Fruit fly (Drosophila melanogaster) whole organism, embryonic: ENCODE results near the gene klg.

ENCODE experiments used
- ATbp ChIP-seq: fragments of 200-800 bp; sonication (Bioruptor generic); optimal IDR thresholded peaks from 2 replicates; lab custom pipeline; 2017; ENCODE audit warnings: missing biosample characterization, mild to moderate bottlenecking, missing genetic modification characterization, missing genetic modification reagents
- Awh ChIP-seq: fragments of 200-800 bp; sonication (Bioruptor generic); IDR thresholded peaks from 2 replicates; pipeline ENCODE4, ENCODE4 v1.3.6; 2022; ENCODE audit warnings: missing biosample characterization, missing genetic modification characterization
- CG10543 ChIP-seq: fragments of 200-800 bp; sonication (Bioruptor generic); optimal IDR thresholded peaks from 3 replicates; lab custom pipeline; 2017; ENCODE audit warnings: missing biosample characterization, mild to moderate bottlenecking, missing genetic modification characterization, moderate library complexity
- CG11456 ChIP-seq: fragments of 200-800 bp; sonication (Bioruptor generic); IDR thresholded peaks from 3 replicates; pipeline ENCODE4 v1.3.6; 2022; ENCODE audit warnings: missing biosample characterization, missing genetic modification characterization
- CG11695 ChIP-seq: fragments of 200-800 bp; sonication (Bioruptor generic); IDR thresholded peaks from 3 replicates; pipeline ENCODE4 v1.3.6; 2022; ENCODE audit warnings: missing biosample characterization, missing genetic modification characterization
- CG12942 ChIP-seq: fragments of 200-800 bp; sonication (Bioruptor generic); optimal IDR thresholded peaks from 3 replicates; lab custom pipeline; 2016; ENCODE audit warnings: missing biosample characterization, missing genetic modification characterization
- CG13775 ChIP-seq: fragments of 200-800 bp; sonication (Bioruptor generic); optimal IDR thresholded peaks from 3 replicates; lab custom pipeline; 2017; ENCODE audit warnings: missing biosample characterization, mild to moderate bottlenecking, missing genetic modification characterization
- CG16779 ChIP-seq: fragments of 200-800 bp; sonication (Bioruptor generic); IDR thresholded peaks from 2 replicates; pipeline ENCODE4 v1.3.6; 2022; ENCODE audit warnings: missing biosample characterization, missing genetic modification characterization
- CG16815 ChIP-seq: fragments of 200-800 bp; sonication (Bioruptor generic); optimal IDR thresholded peaks from 3 replicates; lab custom pipeline; 2017; ENCODE audit warnings: missing biosample characterization, mild to moderate bottlenecking, missing genetic modification characterization
- CG16863 ChIP-seq: fragments of 200-800 bp; sonication (Bioruptor generic); optimal IDR thresholded peaks from 3 replicates; lab custom pipeline; 2016; ENCODE audit warnings: missing biosample characterization, missing genetic modification characterization
- CG1832 ChIP-seq: fragments of 200-800 bp; sonication (Bioruptor generic); optimal IDR thresholded peaks from 2 replicates; lab custom pipeline; 2017; ENCODE audit warnings: missing biosample characterization, mild to moderate bottlenecking, missing genetic modification characterization, inconsistent platforms
- CG18476 ChIP-seq: fragments of 200-800 bp; sonication (Bioruptor generic); optimal IDR thresholded peaks from 2 replicates; lab custom pipeline; 2016; ENCODE audit warnings: missing biosample characterization, mild to moderate bottlenecking, missing genetic modification characterization
- CG2678 ChIP-seq: fragments of 200-800 bp; sonication (Bioruptor generic); optimal IDR thresholded peaks from 3 replicates; lab custom pipeline; 2019; ENCODE audit warnings: missing biosample characterization, mild to moderate bottlenecking, missing genetic modification characterization, moderate library complexity
- CG4328 ChIP-seq: fragments of 200-800 bp; sonication (Bioruptor generic); optimal IDR thresholded peaks from 3 replicates; lab custom pipeline; 2017; ENCODE audit warnings: missing biosample characterization, missing genetic modification reagents, missing genetic modification characterization
- CG7963 ChIP-seq: fragments of 200-800 bp; sonication (Bioruptor generic); IDR thresholded peaks from 3 replicates; pipeline ENCODE4 v1.3.6; 2022; ENCODE audit warnings: missing biosample characterization, missing genetic modification characterization; ENCODE audit not compliant: partially characterized antibody
- CG9215 ChIP-seq: fragments of 200-800 bp; sonication (Bioruptor generic); IDR thresholded peaks from 2 replicates; pipeline ENCODE4 v1.3.6; 2022; ENCODE audit warnings: missing biosample characterization, missing genetic modification characterization
- Camta ChIP-seq: fragments of 200-800 bp; sonication (Bioruptor generic); optimal IDR thresholded peaks from 2 replicates; lab custom pipeline; 2016; ENCODE audit warnings: missing biosample characterization, missing genetic modification characterization
- Dbx ChIP-seq: fragments of 200-800 bp; sonication (Bioruptor generic); IDR thresholded peaks from 3 replicates; pipeline ENCODE4 v1.3.6; 2022; ENCODE audit warnings: missing biosample characterization, missing genetic modification characterization
- Dip2 ChIP-seq: fragments of 200-800 bp; sonication (Bioruptor generic); IDR thresholded peaks from 2 replicates; pipeline ENCODE4 v1.3.6; 2022; ENCODE audit warnings: missing biosample characterization, missing genetic modification characterization
- Drgx ChIP-seq: fragments of 200-800 bp; sonication (Bioruptor generic); IDR thresholded peaks from 2 replicates; pipeline ENCODE4 v1.3.6; 2022; ENCODE audit warnings: missing biosample characterization, missing genetic modification characterization
- HmgD ChIP-seq: fragments of 200-800 bp; sonication (Bioruptor generic); optimal IDR thresholded peaks from 3 replicates; lab custom pipeline; 2016; ENCODE audit warnings: missing biosample characterization, missing genetic modification characterization
- Hr3 ChIP-seq: fragments of 200-800 bp; sonication (Bioruptor generic); optimal IDR thresholded peaks from 3 replicates; lab custom pipeline; 2016; ENCODE audit warnings: missing biosample characterization, missing genetic modification characterization
- MTF-1 ChIP-seq: fragments of 200-800 bp; sonication (Bioruptor generic); optimal IDR thresholded peaks from 2 replicates; lab custom pipeline; 2018; ENCODE audit warnings: missing biosample characterization, mild to moderate bottlenecking, missing genetic modification characterization, borderline replicate concordance
- Oaz ChIP-seq: fragments of 200-800 bp; sonication (Bioruptor generic); IDR thresholded peaks from 2 replicates; pipeline ENCODE4 v1.3.6; 2022; ENCODE audit warnings: missing biosample characterization, missing genetic modification characterization
- Pdp1 ChIP-seq, 2 experiments: fragments of 200-800 bp; sonication (Bioruptor generic); optimal IDR thresholded peaks; 3 replicates each; lab custom pipeline; 2016; ENCODE audit warnings: missing biosample characterization in 2 of 2, missing genetic modification characterization in 2 of 2, mild to moderate bottlenecking in 1 of 2, moderate library complexity in 1 of 2
- Ptx1 ChIP-seq: fragments of 200-800 bp; sonication (Bioruptor generic); IDR thresholded peaks from 2 replicates; pipeline ENCODE4 v1.3.6; 2022; ENCODE audit warnings: missing biosample characterization, missing genetic modification characterization
- Six4 ChIP-seq: fragments of 200-800 bp; sonication (Bioruptor generic); optimal IDR thresholded peaks from 2 replicates; lab custom pipeline; 2016; ENCODE audit warnings: missing biosample characterization, missing genetic modification characterization
- ac ChIP-seq: fragments of 200-800 bp; sonication (Bioruptor generic); optimal IDR thresholded peaks from 3 replicates; lab custom pipeline; 2017; ENCODE audit warnings: missing biosample characterization, mild to moderate bottlenecking, missing genetic modification characterization
- az2 ChIP-seq: fragments of 200-800 bp; sonication (Bioruptor generic); optimal IDR thresholded peaks from 3 replicates; lab custom pipeline; 2016; ENCODE audit warnings: missing biosample characterization, missing genetic modification characterization
- bab2 ChIP-seq: fragments of 200-800 bp; sonication (Bioruptor generic); optimal IDR thresholded peaks from 2 replicates; lab custom pipeline; 2016; ENCODE audit warnings: missing biosample characterization, missing genetic modification characterization
- chinmo ChIP-seq: fragments of 200-800 bp; sonication (Bioruptor generic); IDR thresholded peaks from 4 replicates; pipeline ENCODE4 v1.3.6; 2022; ENCODE audit warnings: missing biosample characterization, missing genetic modification characterization; ENCODE audit not compliant: partially characterized antibody
- ems ChIP-seq: fragments of 200-800 bp; sonication (Bioruptor generic); optimal IDR thresholded peaks from 3 replicates; lab custom pipeline; 2016; ENCODE audit warnings: missing biosample characterization, missing genetic modification characterization
- ewg ChIP-seq: fragments of 200-800 bp; sonication (Bioruptor generic); optimal IDR thresholded peaks from 3 replicates; lab custom pipeline; 2017; ENCODE audit warnings: mild to moderate bottlenecking, missing biosample characterization, missing genetic modification reagents, missing genetic modification characterization
- exex ChIP-seq: fragments of 200-800 bp; sonication (Bioruptor generic); optimal IDR thresholded peaks from 4 replicates; lab custom pipeline; 2018; ENCODE audit warnings: missing biosample characterization, mild to moderate bottlenecking, missing genetic modification characterization, moderate library complexity
- gce ChIP-seq: fragments of 200-800 bp; sonication (Bioruptor generic); IDR thresholded peaks from 3 replicates; pipeline ENCODE4 v1.3.6; 2022; ENCODE audit warnings: missing biosample characterization, missing genetic modification characterization
- grn ChIP-seq: fragments of 200-800 bp; sonication (Bioruptor generic); optimal IDR thresholded peaks from 3 replicates; lab custom pipeline; 2017; ENCODE audit warnings: missing biosample characterization, missing genetic modification characterization
- hkb ChIP-seq, 2 experiments: fragments of 200-800 bp in 1 of 2; fragments of >200 bp in 1 of 2; sonication (Bioruptor generic) in 1 of 2; IDR thresholded peaks in 1 of 2; optimal IDR thresholded peaks in 1 of 2; 2 replicates each; pipeline versions ENCODE4 v1.3.6 to Lab custom; 2017 to 2022; ENCODE audit warnings: missing biosample characterization in 1 of 2, missing genetic modification characterization in 1 of 2
- lmd ChIP-seq: fragments of 200-800 bp; sonication (Bioruptor generic); IDR thresholded peaks from 2 replicates; pipeline ENCODE4 v1.3.6; 2022; ENCODE audit warnings: missing biosample characterization, missing genetic modification characterization
- mld ChIP-seq: fragments of 200-800 bp; sonication (Bioruptor generic); IDR thresholded peaks from 3 replicates; pipeline ENCODE4 v1.3.6; 2022; ENCODE audit warnings: missing biosample characterization, missing genetic modification characterization; ENCODE audit not compliant: partially characterized antibody
- onecut ChIP-seq: fragments of 200-800 bp; sonication (Bioruptor generic); IDR thresholded peaks from 2 replicates; pipeline ENCODE4 v1.3.6; 2022; ENCODE audit warnings: missing biosample characterization, missing genetic modification characterization
- pzg ChIP-seq: fragments of 200-800 bp; sonication (Bioruptor generic); optimal IDR thresholded peaks from 3 replicates; lab custom pipeline; 2018; ENCODE audit warnings: missing biosample characterization, mild to moderate bottlenecking, missing genetic modification characterization, moderate library complexity
- ranshi ChIP-seq: fragments of 200-800 bp; sonication (Bioruptor generic); IDR thresholded peaks from 2 replicates; pipeline ENCODE4 v1.3.6; 2022; ENCODE audit warnings: missing biosample characterization, missing genetic modification characterization
- scrt ChIP-seq: fragments of 200-800 bp; sonication (Bioruptor generic); optimal IDR thresholded peaks from 2 replicates; lab custom pipeline; 2018; ENCODE audit warnings: missing biosample characterization, mild to moderate bottlenecking, missing genetic modification characterization, moderate library complexity
- sens ChIP-seq: fragments of 200-800 bp; sonication (Bioruptor generic); peaks from one replicate; lab custom pipeline; 2016; ENCODE audit warnings: missing biosample characterization, missing genetic modification characterization
- slbo ChIP-seq: fragments of 200-800 bp; sonication (Bioruptor generic); IDR thresholded peaks from 2 replicates; pipeline ENCODE4 v1.3.6; 2022; ENCODE audit warnings: missing biosample characterization, missing genetic modification characterization
- sob ChIP-seq: fragments of 200-800 bp; sonication (Bioruptor generic); IDR thresholded peaks from 2 replicates; pipeline ENCODE4 v1.3.6; 2022; ENCODE audit warnings: missing biosample characterization, missing genetic modification characterization
- stc ChIP-seq: fragments of 200-800 bp; sonication (Bioruptor generic); IDR thresholded peaks from 2 replicates; pipeline ENCODE4 v1.3.6; 2022; ENCODE audit warnings: missing biosample characterization, missing genetic modification characterization
- tna ChIP-seq: fragments of 200-800 bp; sonication (Bioruptor generic); IDR thresholded peaks from 2 replicates; pipeline ENCODE4 v1.3.6; 2022; ENCODE audit warnings: missing biosample characterization, missing genetic modification characterization; ENCODE audit not compliant: partially characterized antibody

klg gene

dm6 chr3R:23009480-23010115, 110.5 kb downstream of the klg start (continued):
- peak; percentile 39; the same call in 1 of the 2 replicates for TF ChIP-seq lmd (GFP tag; lab: Robert Waterston, UW)
- 0 out of 2 replicates have a peak, but pooled peaks have one; percentile 12 for TF ChIP-seq ranshi (GFP tag; lab: Robert Waterston, UW)
- peak; percentile 52; the same call in 1 of the 3 replicates for TF ChIP-seq Dbx (GFP tag; lab: Robert Waterston, UW)
- TF ChIP-seq Oaz: 0 out of 2 replicates have a peak, but pooled peaks have one; percentile 27
- peak in 1 of 2 experiments; percentile 22 for TF ChIP-seq Pdp1 (GFP tag; optimal IDR thresholded peaks at IDR 0.05; lab: Kevin White, UChicago)
- TF ChIP-seq CG12942 (GFP tag; lab: Kevin White, UChicago): no peak
- peak; percentile 61 for TF ChIP-seq slbo (GFP tag; lab: Robert Waterston, UW)
- no peak for TF ChIP-seq Six4 (GFP tag; lab: Kevin White, UChicago)
- TF ChIP-seq CG9215 (GFP tag; lab: Robert Waterston, UW): peak; percentile 31; the same call in 1 of the 2 replicates
- TF ChIP-seq Drgx (GFP tag; lab: Robert Waterston, UW): peak; percentile 68

dm6 chr3R:23010406-23010805, 111.3 kb downstream of the klg start, which contains the start of gene CG34375:
Gene CG34375 (minus strand): TSS chr3R:23010562.
- no peak for TF ChIP-seq az2 (GFP tag; lab: Kevin White, UChicago)
- TF ChIP-seq grn (GFP tag; lab: Kevin White, UChicago): peak; percentile 21
- peak; percentile 19; the same call in 1 of the 3 replicates for TF ChIP-seq CG11456 (GFP tag; lab: Robert Waterston, UW)
- TF ChIP-seq tna (GFP tag; lab: Robert Waterston, UW): no peak
- no peak for TF ChIP-seq CG13775 (GFP tag; lab: Kevin White, UChicago)
- no peak for TF ChIP-seq MTF-1 (GFP tag; lab: Kevin White, UChicago)
- TF ChIP-seq mld (GFP tag; lab: Robert Waterston, UW): no peak
- TF ChIP-seq Camta (GFP tag; lab: Kevin White, UChicago): no peak
- no peak for TF ChIP-seq CG1832 (GFP tag; lab: Kevin White, UChicago)
- no peak for TF ChIP-seq CG16779
- peak; percentile 61; the same call in 1 of the 4 replicates for TF ChIP-seq chinmo (GFP tag; lab: Robert Waterston, UW)
- TF ChIP-seq pzg (GFP tag; lab: Kevin White, UChicago): no peak
- TF ChIP-seq gce (GFP tag; lab: Robert Waterston, UW): no peak
- TF ChIP-seq CG16863 (GFP tag; lab: Kevin White, UChicago): no peak
- TF ChIP-seq CG18476: no peak
- no peak for TF ChIP-seq CG7963 (GFP tag; lab: Robert Waterston, UW)
- TF ChIP-seq scrt (GFP tag; lab: Kevin White, UChicago): no peak
- TF ChIP-seq hkb (optimal IDR thresholded peaks at IDR 0.05; lab: Kevin White, UChicago): no peak
- no peak for TF ChIP-seq hkb (GFP tag; IDR thresholded peaks at IDR 0.05; lab: Robert Waterston, UW)
- no peak for TF ChIP-seq stc
- TF ChIP-seq onecut (GFP tag; lab: Robert Waterston, UW): no peak
- TF ChIP-seq CG10543: no peak
- no peak for TF ChIP-seq ewg (GFP tag; lab: Kevin White, UChicago)
- no peak for TF ChIP-seq Ptx1
- TF ChIP-seq HmgD (GFP tag; lab: Kevin White, UChicago): no peak
- TF ChIP-seq ac (GFP tag; lab: Kevin White, UChicago): no peak
- TF ChIP-seq exex (tag; lab: Kevin White, UChicago): no peak
- peak; percentile 12 for TF ChIP-seq sens
- TF ChIP-seq sob (GFP tag; lab: Robert Waterston, UW): 0 out of 2 replicates have a peak, but pooled peaks have one; percentile 5
- TF ChIP-seq ems (GFP tag; lab: Kevin White, UChicago): no peak
- no peak for TF ChIP-seq ATbp (GFP tag; lab: Kevin White, UChicago)
- TF ChIP-seq bab2 (GFP tag; lab: Kevin White, UChicago): no peak
- no peak for TF ChIP-seq Dbx (GFP tag; lab: Robert Waterston, UW)
- no peak for TF ChIP-seq ranshi (GFP tag; lab: Robert Waterston, UW)
- no peak for TF ChIP-seq CG2678 (tag; lab: Kevin White, UChicago)
- no peak for TF ChIP-seq CG16815
- TF ChIP-seq CG4328: no peak
- no peak for TF ChIP-seq Dip2 (GFP tag; lab: Robert Waterston, UW)
- TF ChIP-seq Hr3: no peak
- no peak for TF ChIP-seq CG11695 (GFP tag; lab: Robert Waterston, UW)
- 0 out of 2 replicates have a peak, but pooled peaks have one; percentile 14 for TF ChIP-seq Awh (GFP tag; lab: Robert Waterston, UW)
